Worm (Caenorhabditis elegans) whole organism, early embryonic: Measurements from ENCODE around the gene C18B10.6.

Experiments
- B0310.2 ChIP-seq: sonication (generic microtip); optimal IDR thresholded peaks from 2 replicates; lab custom pipeline; 2016; ENCODE audit warnings: mild to moderate bottlenecking, missing genetic modification characterization, missing compliant biosample characterization
- F13C5.2 ChIP-seq: sonication (generic microtip); optimal IDR thresholded peaks from 2 replicates; lab custom pipeline; 2017; ENCODE audit warnings: mild to moderate bottlenecking, missing genetic modification characterization, inconsistent platforms, missing compliant biosample characterization
- aly-1 ChIP-seq: sonication (generic microtip); optimal IDR thresholded peaks from 2 replicates; lab custom pipeline; 2016; ENCODE audit warnings: missing genetic modification characterization, missing compliant biosample characterization
- ama-1 ChIP-seq: fragments of 150-350 bp; optimal IDR thresholded peaks from 2 replicates; lab custom pipeline; 2014
- ceh-13 ChIP-seq: fragments of 200-800 bp; sonication (Bioruptor generic); optimal IDR thresholded peaks from 2 replicates; lab custom pipeline; 2018; ENCODE audit warnings: mild to moderate bottlenecking, missing genetic modification characterization, missing compliant biosample characterization
- ceh-36 ChIP-seq: sonication (generic microtip); optimal IDR thresholded peaks from 2 replicates; lab custom pipeline; 2016; ENCODE audit warnings: missing genetic modification characterization, inconsistent platforms, missing compliant biosample characterization
- ets-7 ChIP-seq: sonication (generic microtip); optimal IDR thresholded peaks from 2 replicates; lab custom pipeline; 2016; ENCODE audit warnings: missing genotype, missing genetic modification characterization, missing compliant biosample characterization
- flt-1 ChIP-seq: fragments of 200-800 bp; sonication (Bioruptor generic); IDR thresholded peaks from 2 replicates; pipeline ENCODE4 v1.3.6; 2022; ENCODE audit warnings: missing genetic modification characterization, missing compliant biosample characterization
- hmbx-1 ChIP-seq: sonication (generic microtip); optimal IDR thresholded peaks from 2 replicates; lab custom pipeline; 2016; ENCODE audit warnings: mild to moderate bottlenecking, missing genetic modification characterization, missing compliant biosample characterization
- hmg-4 ChIP-seq: fragments of 200-800 bp; sonication (Bioruptor generic); optimal IDR thresholded peaks from 2 replicates; lab custom pipeline; 2018; ENCODE audit warnings: mild to moderate bottlenecking, missing genetic modification characterization, missing compliant biosample characterization
- hnd-1 ChIP-seq: sonication (generic microtip); optimal IDR thresholded peaks from 2 replicates; lab custom pipeline; 2016; ENCODE audit warnings: missing genetic modification characterization, missing compliant biosample characterization
- pes-1 ChIP-seq: fragments of 200-800 bp; sonication (Bioruptor generic); IDR thresholded peaks from 2 replicates; pipeline ENCODE4 v1.3.6; 2022; ENCODE audit warnings: missing genetic modification reagents, missing genetic modification characterization, missing compliant biosample characterization
- scrt-1 ChIP-seq: fragments of 200-800 bp; sonication (Bioruptor generic); IDR thresholded peaks from 2 replicates; pipeline ENCODE4 v1.3.6; 2022; ENCODE audit warnings: missing genetic modification characterization, missing compliant biosample characterization
- sea-1 ChIP-seq: fragments of 200-800 bp; sonication (Bioruptor generic); conservative IDR thresholded peaks from 2 replicates; pipeline ENCODE4 v1.3.6; 2022; ENCODE audit warnings: missing genetic modification characterization, missing compliant biosample characterization
- tbx-11 ChIP-seq: fragments of 200-800 bp; sonication (Bioruptor generic); IDR thresholded peaks from 2 replicates; pipeline ENCODE4 v1.3.6; 2022; ENCODE audit warnings: missing genetic modification characterization, missing compliant biosample characterization
- tbx-37 ChIP-seq: fragments of 200-800 bp; sonication (Bioruptor generic); conservative IDR thresholded peaks from 2 replicates; pipeline ENCODE4 v1.3.6; 2022; ENCODE audit warnings: missing genetic modification reagents, missing genetic modification characterization, missing compliant biosample characterization
- tra-4 ChIP-seq: sonication (generic microtip); optimal IDR thresholded peaks from 2 replicates; lab custom pipeline; 2017; ENCODE audit warnings: missing genetic modification characterization, missing compliant biosample characterization

Gene C18B10.6

ce11 chrV:7437538-7437937 lies 43.3 kb downstream of the C18B10.6 start, which contains the start of gene F25E5.9:
TSS of gene F25E5.9 (minus strand) at chrV:7437919.
- TF ChIP-seq flt-1 (no peak), tbx-37 (GFP tag; lab: Robert Waterston, UW) (no peak), F13C5.2 (no peak), pes-1 (GFP tag; lab: Robert Waterston, UW) (no peak), tra-4 (tag; lab: Kevin White, UChicago) (no peak), ceh-36 (tag; lab: Kevin White, UChicago) (no peak)

ce11 chrV:7436911-7437310 lies 43.9 kb downstream of the C18B10.6 start:
- TF ChIP-seq flt-1 (no peak), F13C5.2 (no peak), hmg-4 (GFP tag; lab: Kevin White, UChicago) (no peak), ceh-36 (tag; lab: Kevin White, UChicago) (no peak), aly-1 (tag; lab: Kevin White, UChicago) (no peak), ama-1 (no peak), B0310.2 (tag; lab: Kevin White, UChicago) (no peak), sea-1 (GFP tag; lab: Robert Waterston, UW) (no peak), tbx-37 (GFP tag; lab: Robert Waterston, UW) (no peak), hnd-1 (tag; lab: Kevin White, UChicago) (no peak), hmbx-1 (tag; lab: Kevin White, UChicago) (no peak), tbx-11 (GFP tag; lab: Robert Waterston, UW) (no peak), scrt-1 (GFP tag; lab: Robert Waterston, UW) (no peak), tra-4 (tag; lab: Kevin White, UChicago) (no peak), ceh-13 (GFP tag; lab: Kevin White, UChicago) (no peak)

- TF ChIP-seq tra-4 (tag; lab: Kevin White, UChicago) (no peak), ets-7 (tag; lab: Kevin White, UChicago) (no peak), ama-1 (no peak), scrt-1 (GFP tag; lab: Robert Waterston, UW) (no peak), ceh-36 (tag; lab: Kevin White, UChicago) (no peak), F13C5.2 (no peak), hnd-1 (tag; lab: Kevin White, UChicago) (no peak), tbx-11 (GFP tag; lab: Robert Waterston, UW) (no peak), hmg-4 (GFP tag; lab: Kevin White, UChicago) (no peak), pes-1 (GFP tag; lab: Robert Waterston, UW) (no peak), aly-1 (tag; lab: Kevin White, UChicago) (no peak), B0310.2 (tag; lab: Kevin White, UChicago) (no peak), hmbx-1 (tag; lab: Kevin White, UChicago) (no peak), flt-1 (no peak), sea-1 (GFP tag; lab: Robert Waterston, UW) (no peak), ceh-13 (GFP tag; lab: Kevin White, UChicago) (no peak), tbx-37 (GFP tag; lab: Robert Waterston, UW) (no peak)
These were observed 44.3 kb downstream of the C18B10.6 start for ce11 chrV:7436509-7436908.

- TF ChIP-seq ets-7 (tag; lab: Kevin White, UChicago), result no peak
- no peak for TF ChIP-seq sea-1 (GFP tag; lab: Robert Waterston, UW)
- no peak for TF ChIP-seq tra-4 (tag; lab: Kevin White, UChicago)
- no peak for TF ChIP-seq B0310.2 (tag; lab: Kevin White, UChicago)
- no peak for TF ChIP-seq pes-1 (GFP tag; lab: Robert Waterston, UW)
- no peak for TF ChIP-seq F13C5.2
- TF ChIP-seq aly-1 (tag; lab: Kevin White, UChicago), result no peak
- no peak for TF ChIP-seq hnd-1 (tag; lab: Kevin White, UChicago)
- TF ChIP-seq hmg-4 (GFP tag; lab: Kevin White, UChicago), result no peak
- TF ChIP-seq hmbx-1 (tag; lab: Kevin White, UChicago), result no peak
- no peak for TF ChIP-seq scrt-1 (GFP tag; lab: Robert Waterston, UW)
- no peak for TF ChIP-seq tbx-11 (GFP tag; lab: Robert Waterston, UW)
- TF ChIP-seq ama-1, result no peak
- no peak for TF ChIP-seq ceh-13 (GFP tag; lab: Kevin White, UChicago)
- TF ChIP-seq tbx-37 (GFP tag; lab: Robert Waterston, UW), result no peak
- no peak for TF ChIP-seq ceh-36 (tag; lab: Kevin White, UChicago)
These were observed 45.3 kb downstream of the C18B10.6 start, which contains the start of the genes ddo-2 and F25E5.8 for ce11 chrV:7435376-7436204. TSS of gene ddo-2 (minus strand) at chrV:7435705. TSS of gene F25E5.8 (plus strand) at chrV:7435930.

ce11 chrV:7434805-7435363 lies 46.0 kb downstream of the C18B10.6 start:
- TF ChIP-seq tra-4 (tag; lab: Kevin White, UChicago) (no peak), hnd-1 (tag; lab: Kevin White, UChicago) (no peak), ceh-36 (tag; lab: Kevin White, UChicago) (no peak), flt-1 (no peak), ets-7 (tag; lab: Kevin White, UChicago) (no peak), ama-1 (no peak), tbx-11 (GFP tag; lab: Robert Waterston, UW) (no peak), aly-1 (tag; lab: Kevin White, UChicago) (no peak), pes-1 (GFP tag; lab: Robert Waterston, UW) (no peak), tbx-37 (GFP tag; lab: Robert Waterston, UW) (no peak), sea-1 (GFP tag; lab: Robert Waterston, UW) (no peak)

- TF ChIP-seq tbx-11 (GFP tag; lab: Robert Waterston, UW) (no peak), pes-1 (GFP tag; lab: Robert Waterston, UW) (no peak), ama-1 (no peak), ceh-36 (tag; lab: Kevin White, UChicago) (no peak)
These were observed 48.3 kb downstream of the C18B10.6 start for ce11 chrV:7432441-7433146.
